Fruit fly (Drosophila melanogaster) whole organism, embryonic: ENCODE measurements around the gene r2d2.
A peak's percentile ranks its signal among the peaks of the same experiment; 100 is the strongest.

Source experiments
- ATbp ChIP-seq: fragments of 200-800 bp; sonication (Bioruptor generic); optimal IDR thresholded peaks from 2 replicates; lab custom pipeline; 2017; ENCODE audit warnings: missing biosample characterization, mild to moderate bottlenecking, missing genetic modification characterization, missing genetic modification reagents
- Abd-B ChIP-seq: fragments of 200-800 bp; sonication (Bioruptor generic); optimal IDR thresholded peaks from 2 replicates; lab custom pipeline; 2018; ENCODE audit warnings: missing biosample characterization, mild to moderate bottlenecking, missing genetic modification characterization, moderate library complexity
- Ada2b ChIP-seq: fragments of 200-800 bp; sonication (Bioruptor generic); IDR thresholded peaks from 2 replicates; pipeline ENCODE4 v1.3.6; 2022; ENCODE audit warnings: missing biosample characterization, missing genetic modification characterization
- Asciz ChIP-seq: fragments of 200-800 bp; sonication (Bioruptor generic); optimal IDR thresholded peaks from 2 replicates; lab custom pipeline; 2017; ENCODE audit warnings: missing biosample characterization, mild to moderate bottlenecking, missing genetic modification characterization, missing genetic modification reagents
- BEAF-32 ChIP-seq: fragments of 200-800 bp; sonication (Bioruptor generic); optimal IDR thresholded peaks from 3 replicates; lab custom pipeline; 2017; ENCODE audit warnings: missing biosample characterization, missing genetic modification characterization, mild to moderate bottlenecking, moderate library complexity, missing genetic modification reagents
- BtbVII ChIP-seq: fragments of 200-800 bp; sonication (Bioruptor generic); optimal IDR thresholded peaks from 3 replicates; lab custom pipeline; 2017; ENCODE audit warnings: missing biosample characterization, mild to moderate bottlenecking, missing genetic modification characterization
- CG10267 ChIP-seq: fragments of 200-800 bp; sonication (Bioruptor generic); optimal IDR thresholded peaks from 2 replicates; lab custom pipeline; 2018; ENCODE audit warnings: missing biosample characterization, mild to moderate bottlenecking, missing genetic modification characterization, moderate library complexity
- CG12391 ChIP-seq: fragments of 200-800 bp; sonication (Bioruptor generic); optimal IDR thresholded peaks from 3 replicates; lab custom pipeline; 2018; ENCODE audit warnings: missing biosample characterization, mild to moderate bottlenecking, missing genetic modification characterization, moderate library complexity
- CG14441 ChIP-seq: fragments of 200-800 bp; sonication (Bioruptor generic); IDR thresholded peaks from 2 replicates; pipeline ENCODE4 v1.3.6; 2022; ENCODE audit warnings: missing biosample characterization, missing genetic modification characterization
- CG15479 ChIP-seq: fragments of 200-800 bp; sonication (Bioruptor generic); optimal IDR thresholded peaks from 3 replicates; lab custom pipeline; 2019; ENCODE audit warnings: missing biosample characterization, mild to moderate bottlenecking, missing genetic modification characterization, moderate library complexity
- CG1603 ChIP-seq: fragments of 200-800 bp; sonication (Bioruptor generic); optimal IDR thresholded peaks from 2 replicates; lab custom pipeline; 2019; ENCODE audit warnings: missing biosample characterization, mild to moderate bottlenecking, missing genetic modification characterization, moderate library complexity
- CG18599 ChIP-seq: fragments of 200-800 bp; sonication (Bioruptor generic); optimal IDR thresholded peaks from 3 replicates; lab custom pipeline; 2017; ENCODE audit warnings: missing biosample characterization, missing genetic modification characterization, mild to moderate bottlenecking, moderate library complexity, missing genetic modification reagents
- CG2120 ChIP-seq: fragments of 200-800 bp; sonication (Bioruptor generic); optimal IDR thresholded peaks from 3 replicates; lab custom pipeline; 2016; ENCODE audit warnings: missing biosample characterization, missing genetic modification characterization
- CG2129 ChIP-seq: fragments of 200-800 bp; sonication (Bioruptor generic); IDR thresholded peaks from 2 replicates; pipeline ENCODE4 v1.3.6; 2022; ENCODE audit warnings: missing biosample characterization, missing genetic modification characterization; ENCODE audit not compliant: partially characterized antibody
- CG2678 ChIP-seq: fragments of 200-800 bp; sonication (Bioruptor generic); optimal IDR thresholded peaks from 3 replicates; lab custom pipeline; 2019; ENCODE audit warnings: missing biosample characterization, mild to moderate bottlenecking, missing genetic modification characterization, moderate library complexity
- CG30403 ChIP-seq: fragments of 200-800 bp; sonication (Bioruptor generic); optimal IDR thresholded peaks from 3 replicates; lab custom pipeline; 2016; ENCODE audit warnings: missing biosample characterization, missing genetic modification characterization
- CG32532 ChIP-seq: fragments of 200-800 bp; sonication (Bioruptor generic); IDR thresholded peaks from 2 replicates; pipeline ENCODE4 v1.3.6; 2022; ENCODE audit warnings: missing biosample characterization, missing genetic modification characterization
- CG4360 ChIP-seq: fragments of 200-800 bp; sonication (Bioruptor generic); IDR thresholded peaks from 2 replicates; pipeline ENCODE4 v1.3.6; 2022; ENCODE audit warnings: missing biosample characterization, missing genetic modification characterization
- CG4820 ChIP-seq: fragments of 200-800 bp; sonication (Bioruptor generic); optimal IDR thresholded peaks from 3 replicates; lab custom pipeline; 2016; ENCODE audit warnings: missing biosample characterization, missing genetic modification characterization
- CG6689 ChIP-seq: fragments of 200-800 bp; sonication (Bioruptor generic); IDR thresholded peaks from 2 replicates; pipeline ENCODE4 v1.3.6; 2022; ENCODE audit warnings: missing biosample characterization, missing genetic modification characterization
- CG7839 ChIP-seq: fragments of 200-800 bp; sonication (Bioruptor generic); optimal IDR thresholded peaks from 3 replicates; lab custom pipeline; 2018; ENCODE audit warnings: missing biosample characterization, mild to moderate bottlenecking, missing genetic modification characterization, moderate library complexity
- CG9215 ChIP-seq: fragments of 200-800 bp; sonication (Bioruptor generic); IDR thresholded peaks from 2 replicates; pipeline ENCODE4 v1.3.6; 2022; ENCODE audit warnings: missing biosample characterization, missing genetic modification characterization
- CG9727 ChIP-seq: fragments of 200-800 bp; sonication (Bioruptor generic); optimal IDR thresholded peaks from 3 replicates; lab custom pipeline; 2017; ENCODE audit warnings: missing biosample characterization, mild to moderate bottlenecking, missing genetic modification characterization
- CG9797 ChIP-seq: fragments of 200-800 bp; sonication (Bioruptor generic); optimal IDR thresholded peaks from 3 replicates; lab custom pipeline; 2018; ENCODE audit warnings: missing biosample characterization, mild to moderate bottlenecking, missing genetic modification characterization
- CHES-1-like ChIP-seq: fragments of 200-800 bp; sonication (Bioruptor generic); optimal IDR thresholded peaks from 2 replicates; lab custom pipeline; 2016; ENCODE audit warnings: missing biosample characterization, missing genetic modification characterization
- GATAe ChIP-seq: fragments of 200-800 bp; sonication (Bioruptor generic); conservative IDR thresholded peaks from 2 replicates; pipeline ENCODE4 v1.3.6; 2022; ENCODE audit warnings: missing biosample characterization, missing genetic modification characterization
- H2.0 ChIP-seq: fragments of 200-800 bp; sonication (Bioruptor generic); IDR thresholded peaks from 2 replicates; pipeline ENCODE4 v1.3.6; 2022; ENCODE audit warnings: missing biosample characterization, missing genetic modification characterization
- HLHmδ ChIP-seq: fragments of 200-800 bp; sonication (Bioruptor generic); optimal IDR thresholded peaks from 2 replicates; lab custom pipeline; 2018; ENCODE audit warnings: missing biosample characterization, mild to moderate bottlenecking, missing genetic modification characterization, moderate library complexity
- Oli ChIP-seq: fragments of 200-800 bp; sonication (Bioruptor generic); optimal IDR thresholded peaks from 2 replicates; lab custom pipeline; 2018; ENCODE audit warnings: missing biosample characterization, mild to moderate bottlenecking, missing genetic modification characterization, moderate library complexity
- Rx ChIP-seq: fragments of 200-800 bp; sonication (Bioruptor generic); IDR thresholded peaks from 2 replicates; pipeline ENCODE4 v1.3.6; 2022; ENCODE audit warnings: missing biosample characterization, missing genetic modification characterization
- Xbp1 ChIP-seq: fragments of 200-800 bp; sonication (Bioruptor generic); optimal IDR thresholded peaks from 3 replicates; lab custom pipeline; 2016; ENCODE audit warnings: missing biosample characterization, mild to moderate bottlenecking, missing genetic modification characterization
- cad ChIP-seq: fragments of >200 bp; optimal IDR thresholded peaks from 2 replicates; lab custom pipeline; 2017; ENCODE audit warnings: missing biosample characterization, missing genetic modification characterization
- chif ChIP-seq, 2 experiments: fragments of 200-800 bp; sonication (Bioruptor generic); optimal IDR thresholded peaks; 3 replicates each; lab custom pipeline; 2016; ENCODE audit warnings: missing biosample characterization in 2 of 2, missing genetic modification characterization in 2 of 2
- chn ChIP-seq: fragments of 200-800 bp; sonication (Bioruptor generic); optimal IDR thresholded peaks from 2 replicates; lab custom pipeline; 2016; ENCODE audit warnings: missing biosample characterization, missing genetic modification characterization
- dmrt11E ChIP-seq: fragments of 200-800 bp; sonication (Bioruptor generic); optimal IDR thresholded peaks from 3 replicates; lab custom pipeline; 2018; ENCODE audit warnings: missing biosample characterization, mild to moderate bottlenecking, missing genetic modification characterization, moderate library complexity
- fd96Cb ChIP-seq: fragments of 200-800 bp; sonication (Bioruptor generic); optimal IDR thresholded peaks from 2 replicates; lab custom pipeline; 2018; ENCODE audit warnings: missing biosample characterization, mild to moderate bottlenecking, missing genetic modification characterization, moderate library complexity
- grau ChIP-seq: fragments of 200-800 bp; optimal IDR thresholded peaks from 3 replicates; lab custom pipeline; 2019; ENCODE audit warnings: missing biosample characterization, mild to moderate bottlenecking, missing genetic modification characterization, moderate library complexity
- gsb ChIP-seq: fragments of 200-800 bp; sonication (Bioruptor generic); IDR thresholded peaks from 2 replicates; pipeline ENCODE4 v1.3.6; 2022; ENCODE audit warnings: missing biosample characterization, missing genetic modification characterization
- ken ChIP-seq: fragments of 200-800 bp; sonication (Bioruptor generic); IDR thresholded peaks from 3 replicates; pipeline ENCODE4 v1.3.6; 2022; ENCODE audit warnings: missing biosample characterization, missing genetic modification characterization
- lilli ChIP-seq: fragments of 200-800 bp; sonication (Bioruptor generic); optimal IDR thresholded peaks from 3 replicates; lab custom pipeline; 2016; ENCODE audit warnings: missing biosample characterization, missing genetic modification characterization
- otp ChIP-seq: fragments of 200-800 bp; sonication (Bioruptor generic); IDR thresholded peaks from 3 replicates; pipeline ENCODE4, ENCODE4 v1.3.6; 2022; ENCODE audit warnings: missing biosample characterization, missing genetic modification characterization
- p53 ChIP-seq: fragments of 200-800 bp; sonication (Bioruptor generic); optimal IDR thresholded peaks from 2 replicates; lab custom pipeline; 2016; ENCODE audit warnings: missing biosample characterization, missing genetic modification characterization
- sens ChIP-seq: fragments of 200-800 bp; sonication (Bioruptor generic); peaks from one replicate; lab custom pipeline; 2016; ENCODE audit warnings: missing biosample characterization, missing genetic modification characterization
- sima ChIP-seq: fragments of 200-800 bp; sonication (Bioruptor generic); optimal IDR thresholded peaks from 2 replicates; lab custom pipeline; 2016; ENCODE audit warnings: missing biosample characterization, missing genetic modification characterization
- slbo ChIP-seq: fragments of 200-800 bp; sonication (Bioruptor generic); IDR thresholded peaks from 2 replicates; pipeline ENCODE4 v1.3.6; 2022; ENCODE audit warnings: missing biosample characterization, missing genetic modification characterization
- so ChIP-seq: fragments of 200-800 bp; sonication (Bioruptor generic); IDR thresholded peaks from 3 replicates; pipeline ENCODE4 v1.3.6; 2022; ENCODE audit warnings: missing biosample characterization, missing genetic modification characterization
- ssp ChIP-seq: fragments of 200-800 bp; sonication (Bioruptor generic); IDR thresholded peaks from 2 replicates; pipeline ENCODE4 v1.3.6; 2022; ENCODE audit warnings: missing biosample characterization, missing genetic modification characterization
- tin ChIP-seq: fragments of 200-800 bp; sonication (Bioruptor generic); optimal IDR thresholded peaks from 3 replicates; lab custom pipeline; 2016; ENCODE audit warnings: missing biosample characterization, missing genetic modification characterization
- unpg ChIP-seq: fragments of 200-800 bp; sonication (Bioruptor generic); optimal IDR thresholded peaks from 3 replicates; lab custom pipeline; 2018; ENCODE audit warnings: missing biosample characterization, mild to moderate bottlenecking, missing genetic modification characterization, moderate library complexity
- zen ChIP-seq: fragments of 200-800 bp; sonication (Bioruptor generic); optimal IDR thresholded peaks from 3 replicates; lab custom pipeline; 2018; ENCODE audit warnings: missing biosample characterization, mild to moderate bottlenecking, missing genetic modification characterization, moderate library complexity

The r2d2 gene

DNA sequence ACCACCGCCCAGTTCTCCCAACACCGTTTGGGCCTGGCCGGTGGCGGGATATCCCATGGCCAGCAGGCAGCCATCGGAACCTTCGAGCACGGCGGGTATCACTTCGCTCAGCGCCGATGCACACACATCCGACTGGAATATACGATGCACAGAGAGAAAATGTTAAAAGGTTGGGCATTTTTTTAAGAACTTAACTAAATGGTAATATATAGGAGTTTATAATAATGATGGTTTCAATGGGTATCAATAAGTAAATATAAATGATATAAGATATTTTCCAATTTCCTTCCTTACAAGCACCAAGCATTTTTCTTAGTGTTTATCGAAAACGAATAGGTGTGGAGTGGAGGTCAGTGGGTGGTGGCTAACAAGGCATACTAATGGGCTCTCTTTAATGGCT, 51.7 kb downstream of the r2d2 start (continued):
- TF ChIP-seq CG9215 (GFP tag; lab: Robert Waterston, UW) (peak; percentile 32; the same call in 1 of the 2 replicates), lilli (GFP tag; lab: Kevin White, UChicago) (peak; percentile 13), otp (no peak), slbo (GFP tag; lab: Robert Waterston, UW) (peak; percentile 19; the same call in 1 of the 2 replicates), CG7839 (tag; lab: Kevin White, UChicago) (peak; percentile 51), CG4360 (GFP tag; lab: Robert Waterston, UW) (no peak), CG2120 (GFP tag; lab: Kevin White, UChicago) (peak; percentile 33), ssp (GFP tag; lab: Robert Waterston, UW) (0 out of 2 replicates have a peak, but pooled peaks have one; percentile 10), sima (no peak), H2.0 (GFP tag; lab: Robert Waterston, UW) (0 out of 2 replicates have a peak, but pooled peaks have one; percentile 20), gsb (no peak), CG2678 (tag; lab: Kevin White, UChicago) (peak; percentile 65), p53 (GFP tag; lab: Kevin White, UChicago) (no peak), fd96Cb (tag; lab: Kevin White, UChicago) (peak; percentile 37), CG30403 (GFP tag; lab: Kevin White, UChicago) (peak; percentile 34), CG9797 (GFP tag; lab: Kevin White, UChicago) (no peak), Oli (tag; lab: Kevin White, UChicago) (peak; percentile 31), CG14441 (GFP tag; lab: Robert Waterston, UW) (0 out of 2 replicates have a peak, but pooled peaks have one; percentile 40), Rx (GFP tag; lab: Robert Waterston, UW) (0 out of 2 replicates have a peak, but pooled peaks have one; percentile 17), unpg (peak; percentile 39), ken (GFP tag; lab: Robert Waterston, UW) (0 out of 3 replicates have a peak, but pooled peaks have one; percentile 10), Xbp1 (GFP tag; lab: Kevin White, UChicago) (peak; percentile 23), CG2129 (no peak), ATbp (peak; percentile 5), CG9727 (peak; percentile 48), chif (GFP tag; optimal IDR thresholded peaks at IDR 0.05; lab: Kevin White, UChicago) (peak in 1 of 2 experiments; percentile 1), GATAe (GFP tag; lab: Robert Waterston, UW) (no peak), Asciz (GFP tag; lab: Kevin White, UChicago) (peak; percentile 4), CG10267 (peak; percentile 29), CG18599 (GFP tag; lab: Kevin White, UChicago) (peak; percentile 57), cad (no peak), CG12391 (tag; lab: Kevin White, UChicago) (peak; percentile 39), BEAF-32 (GFP tag; lab: Kevin White, UChicago) (no peak), zen (tag; lab: Kevin White, UChicago) (peak; percentile 22), tin (GFP tag; lab: Kevin White, UChicago) (peak; percentile 7), CHES-1-like (GFP tag; lab: Kevin White, UChicago) (no peak), sens (GFP tag; lab: Kevin White, UChicago) (peak; percentile 79), CG6689 (peak; percentile 30; the same call in 1 of the 2 replicates), grau (tag; lab: Kevin White, UChicago) (peak; percentile 46), CG4820 (GFP tag; lab: Kevin White, UChicago) (no peak), CG1603 (peak; percentile 24), CG15479 (no peak), HLHmδ (no peak), BtbVII (GFP tag; lab: Kevin White, UChicago) (no peak), chn (GFP tag; lab: Kevin White, UChicago) (peak; percentile 12), so (GFP tag; lab: Robert Waterston, UW) (no peak), dmrt11E (peak; percentile 26), Abd-B (GFP tag; lab: Kevin White, UChicago) (peak; percentile 14), Ada2b (GFP tag; lab: Robert Waterston, UW) (0 out of 2 replicates have a peak, but pooled peaks have one; percentile 16), CG32532 (GFP tag; lab: Robert Waterston, UW) (peak; percentile 35; the same call in 1 of the 2 replicates)
